Worm (Caenorhabditis elegans): ENCODE measurements around the gene B0252.8.

The B0252.8 gene

DNA sequence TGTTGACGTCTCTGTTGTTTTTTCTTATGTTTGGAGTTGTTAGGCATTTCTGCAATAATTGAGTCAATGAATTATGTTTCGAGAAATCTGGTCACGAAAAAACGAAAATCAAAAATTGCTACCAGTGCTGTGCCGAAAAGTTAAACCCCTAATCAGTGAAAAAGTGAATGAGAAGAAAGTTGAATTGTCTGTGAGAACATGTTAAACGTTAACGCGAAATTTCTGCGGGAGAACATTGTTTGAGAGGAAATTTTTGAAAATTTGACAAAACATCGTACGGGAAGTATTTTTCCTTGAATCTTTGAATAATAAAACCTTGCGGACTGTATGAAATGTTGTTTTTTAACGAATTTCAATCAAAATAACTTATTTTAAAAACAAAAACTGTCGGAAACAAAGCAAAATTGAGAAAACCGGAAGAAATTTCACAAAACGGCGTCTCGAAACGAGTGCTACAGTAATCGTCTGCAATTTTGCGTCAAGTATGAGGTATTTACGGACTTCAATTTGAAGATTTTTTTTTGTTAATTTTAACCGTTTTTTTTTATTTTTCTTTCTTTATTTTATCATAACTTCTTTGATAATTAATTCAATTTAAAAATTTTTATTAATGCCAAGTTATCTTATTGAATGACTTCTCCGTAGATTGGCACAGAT, 22.2 kb upstream of the B0252.8 start, which contains the start of gene adal-1:
TSS of gene adal-1 (minus strand) at position 51 of the 657 bp plus-strand sequence.
- no peak for TF ChIP-seq syd-9 (tag; optimal IDR thresholded peaks at IDR 0.05)
- TF ChIP-seq eyg-1 (tag; optimal IDR thresholded peaks at IDR 0.05), result no peak
- TF ChIP-seq ceh-30 (tag; optimal IDR thresholded peaks at IDR 0.05), result no peak
- no peak for TF ChIP-seq gmeb-2 (tag; optimal IDR thresholded peaks at IDR 0.05)

DNA sequence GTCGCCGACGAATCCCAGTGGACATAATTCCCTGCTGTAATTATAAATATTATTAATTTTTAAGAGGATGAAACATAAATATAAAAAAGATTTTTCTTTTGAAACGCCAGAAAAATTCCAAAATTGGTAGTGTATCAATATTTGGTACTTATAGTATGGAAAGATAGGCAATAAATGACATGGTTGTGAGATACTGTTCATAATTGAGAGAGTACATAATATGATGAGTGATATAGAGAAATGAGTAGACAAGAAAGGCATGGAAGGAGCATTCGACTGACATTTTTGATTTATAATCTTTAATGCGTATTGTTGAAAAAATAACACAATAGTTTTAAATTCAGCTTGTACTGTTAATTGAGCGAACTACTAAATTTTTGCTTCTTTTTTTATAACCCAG, 18.5 kb upstream of the B0252.8 start, which contains the start of gene C44B7.11:
TSS of gene C44B7.11 (minus strand) at position 34 of the 400 bp plus-strand sequence.
- TF ChIP-seq unc-55 (GFP tag; optimal IDR thresholded peaks at IDR 0.05) (no peak), ceh-2 (tag; optimal IDR thresholded peaks at IDR 0.05) (no peak), ahr-1 (tag; optimal IDR thresholded peaks at IDR 0.05) (no peak), Y22D7AL.16 (tag; optimal IDR thresholded peaks at IDR 0.05) (no peak), ceh-19 (GFP tag; optimal IDR thresholded peaks at IDR 0.05) (no peak), hlh-15 (tag; optimal IDR thresholded peaks at IDR 0.05) (no peak), elt-4 (tag; optimal IDR thresholded peaks at IDR 0.05) (no peak), madf-2 (tag; optimal IDR thresholded peaks at IDR 0.05) (no peak)

DNA sequence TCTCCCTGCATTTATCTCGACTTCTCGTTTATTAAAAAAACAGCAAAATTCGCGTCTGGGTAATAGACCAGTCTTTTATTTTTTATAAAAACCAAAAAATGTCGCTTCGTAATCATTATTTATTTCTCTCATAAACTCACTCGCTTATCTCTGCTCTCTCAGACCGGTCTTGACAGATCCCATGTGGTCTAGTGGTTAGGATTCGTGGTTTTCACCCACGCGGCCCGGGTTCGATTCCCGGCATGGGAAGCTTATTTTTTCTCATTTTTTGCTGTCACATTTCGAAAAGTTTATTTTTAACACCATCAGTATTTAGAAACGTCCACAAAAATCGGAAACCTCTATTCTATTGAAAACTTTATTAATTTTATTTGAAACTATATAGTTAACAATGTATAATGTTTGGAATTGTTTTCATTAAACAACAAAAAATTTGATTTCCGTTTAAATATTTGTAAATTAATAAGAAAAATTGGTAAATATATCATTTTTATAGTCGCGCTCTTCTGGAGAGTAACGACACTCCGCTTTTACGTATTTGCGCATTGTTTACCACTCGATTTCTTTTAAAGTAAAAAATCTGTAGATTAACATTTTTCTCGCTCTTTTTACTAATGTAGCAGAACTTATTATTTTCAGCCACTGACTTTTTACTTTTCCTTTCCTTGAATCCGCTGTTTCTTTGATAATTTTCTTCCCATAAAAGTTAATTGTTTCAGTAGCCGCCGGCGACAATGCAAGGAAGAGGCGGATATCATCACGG, 17.8 kb upstream of the B0252.8 start, which contains the start of gene hrpl-1:
TSS of gene hrpl-1 (plus strand) at position 713 of the 763 bp plus-strand sequence.
- TF ChIP-seq pat-9 (tag; optimal IDR thresholded peaks at IDR 0.05) (no peak), tbx-7 (tag; optimal IDR thresholded peaks at IDR 0.05) (no peak), ttx-3 (tag; optimal IDR thresholded peaks at IDR 0.05) (peak; percentile 1), elt-2 (tag; optimal IDR thresholded peaks at IDR 0.05) (peak; percentile 9), unc-42 (tag; optimal IDR thresholded peaks at IDR 0.05) (no peak), K09A11.1 (tag; optimal IDR thresholded peaks at IDR 0.05; ENCODE audit: insufficient read depth) (peak; percentile 5), C08G9.2 (tag; optimal IDR thresholded peaks at IDR 0.05) (peak; percentile 19), ceh-45 (GFP tag; IDR thresholded peaks at IDR 0.05) (0 out of 2 replicates have a peak, but pooled peaks have one; percentile 60), hlh-30 (tag; optimal IDR thresholded peaks at IDR 0.05; ENCODE audit: insufficient read depth) (no peak), rnt-1 (tag; optimal IDR thresholded peaks at IDR 0.05) (no peak), fax-1 (tag; optimal IDR thresholded peaks at IDR 0.05) (peak; percentile 28), lin-11 (tag; optimal IDR thresholded peaks at IDR 0.05) (peak; percentile 1), ceh-2 (tag; optimal IDR thresholded peaks at IDR 0.05) (no peak), nhr-232 (tag; optimal IDR thresholded peaks at IDR 0.05) (peak; percentile 30), hlh-13 (GFP tag; optimal IDR thresholded peaks at IDR 0.05) (no peak), che-1 (tag; optimal IDR thresholded peaks at IDR 0.05) (peak; percentile 43), npax-4 (tag; optimal IDR thresholded peaks at IDR 0.05) (peak; percentile 27), sdc-2 (tag; optimal IDR thresholded peaks at IDR 0.05) (no peak), tbx-2 (tag; optimal IDR thresholded peaks at IDR 0.05) (peak; percentile 46), sox-4 (tag; optimal IDR thresholded peaks at IDR 0.05) (peak; percentile 45), unc-86 (tag; optimal IDR thresholded peaks at IDR 0.05) (no peak), hlh-6 (tag; optimal IDR thresholded peaks at IDR 0.05) (no peak), pag-3 (tag; optimal IDR thresholded peaks at IDR 0.05; ENCODE audit: borderline replicate concordance) (no peak), ceh-48 (tag; optimal IDR thresholded peaks at IDR 0.05) (no peak), hlh-15 (tag; optimal IDR thresholded peaks at IDR 0.05) (peak; percentile 22), dve-1 (tag; optimal IDR thresholded peaks at IDR 0.05) (no peak), ztf-16 (tag; optimal IDR thresholded peaks at IDR 0.05) (peak; percentile 3)
